Worm (Caenorhabditis elegans): ENCODE data around the gene plx-1.

Gene plx-1

ce11 chrIV:960177-960576, 856 bp downstream of the plx-1 start:
- TF ChIP-seq nhr-25 (tag; optimal IDR thresholded peaks at IDR 0.05) (no peak), hmg-11 (tag; optimal IDR thresholded peaks at IDR 0.05) (no peak), eor-1 (tag; optimal IDR thresholded peaks at IDR 0.05) (no peak), nhr-43 (tag; optimal IDR thresholded peaks at IDR 0.05; ENCODE audit: poor library complexity, severe bottlenecking) (no peak), tbx-2 (tag; optimal IDR thresholded peaks at IDR 0.05) (no peak), elt-1 (tag; optimal IDR thresholded peaks at IDR 0.05) (no peak), nhr-28 (tag; optimal IDR thresholded peaks at IDR 0.05) (no peak)

- TF ChIP-seq lin-39 (tag; optimal IDR thresholded peaks at IDR 0.05) (no peak), tbx-2 (tag; optimal IDR thresholded peaks at IDR 0.05) (no peak), ztf-11 (tag; optimal IDR thresholded peaks at IDR 0.05) (no peak), skn-1 (tag; optimal IDR thresholded peaks at IDR 0.05) (no peak), fkh-10 (GFP tag; optimal IDR thresholded peaks at IDR 0.05) (peak; percentile 14), nhr-23 (tag; optimal IDR thresholded peaks at IDR 0.05) (no peak)
These were observed 2.5 kb downstream of the plx-1 start for ce11 chrIV:961862-962261.

- TF ChIP-seq egl-27 (tag; optimal IDR thresholded peaks at IDR 0.05) = no peak
- TF ChIP-seq nhr-67 (tag; optimal IDR thresholded peaks at IDR 0.05) = no peak
- TF ChIP-seq ceh-16 (tag; optimal IDR thresholded peaks at IDR 0.05) = no peak
- TF ChIP-seq fkh-2 (tag; optimal IDR thresholded peaks at IDR 0.05) = no peak
- no peak for TF ChIP-seq lin-15B (tag; optimal IDR thresholded peaks at IDR 0.05)
- TF ChIP-seq unc-39 (tag; optimal IDR thresholded peaks at IDR 0.05) = no peak
- no peak for TF ChIP-seq nhr-23 (tag; optimal IDR thresholded peaks at IDR 0.05)
- no peak for TF ChIP-seq pha-4 (tag; optimal IDR thresholded peaks at IDR 0.05)
- TF ChIP-seq nhr-237 (tag; optimal IDR thresholded peaks at IDR 0.05) = no peak
- no peak for TF ChIP-seq lin-39 (tag; optimal IDR thresholded peaks at IDR 0.05)
- TF ChIP-seq tbx-2 (tag; optimal IDR thresholded peaks at IDR 0.05) = no peak
- TF ChIP-seq nhr-77 (tag; optimal IDR thresholded peaks at IDR 0.05) = no peak
- no peak for TF ChIP-seq nhr-12 (tag; optimal IDR thresholded peaks at IDR 0.05)
- no peak for TF ChIP-seq ceh-82 (tag; optimal IDR thresholded peaks at IDR 0.05)
- no peak for TF ChIP-seq egl-5 (tag; optimal IDR thresholded peaks at IDR 0.05)
- no peak for TF ChIP-seq daf-12 (tag; optimal IDR thresholded peaks at IDR 0.05)
- no peak for TF ChIP-seq mdl-1 (tag; optimal IDR thresholded peaks at IDR 0.05)
- TF ChIP-seq nhr-25 (tag; optimal IDR thresholded peaks at IDR 0.05) = no peak
- no peak for TF ChIP-seq nhr-43 (tag; optimal IDR thresholded peaks at IDR 0.05; ENCODE audit: poor library complexity, severe bottlenecking)
These were observed 11.8 kb downstream of the plx-1 start for ce11 chrIV:971122-971521.

- TF ChIP-seq fos-1 (tag; optimal IDR thresholded peaks at IDR 0.05) (no peak), nhr-67 (tag; optimal IDR thresholded peaks at IDR 0.05) (no peak)
These were observed 13.1 kb downstream of the plx-1 start for ce11 chrIV:972401-972800.

ce11 chrIV:972811-973428, 13.6 kb downstream of the plx-1 start:
- no peak for TF ChIP-seq nhr-237 (tag; optimal IDR thresholded peaks at IDR 0.05)
- TF ChIP-seq ztf-11 (tag; optimal IDR thresholded peaks at IDR 0.05) = no peak
- no peak for TF ChIP-seq zag-1 (tag; optimal IDR thresholded peaks at IDR 0.05)
- no peak for TF ChIP-seq jun-1 (tag; optimal IDR thresholded peaks at IDR 0.05)
- TF ChIP-seq mdl-1 (tag; optimal IDR thresholded peaks at IDR 0.05) = no peak
- TF ChIP-seq eor-1 (tag; optimal IDR thresholded peaks at IDR 0.05) = no peak
- peak; percentile 87 for TF ChIP-seq ceh-28 (tag; optimal IDR thresholded peaks at IDR 0.05)
- TF ChIP-seq egl-5 (tag; optimal IDR thresholded peaks at IDR 0.05) = no peak

ce11 chrIV:976372-976771, 17.1 kb downstream of the plx-1 start:
- TF ChIP-seq fkh-2 (tag; optimal IDR thresholded peaks at IDR 0.05) = no peak
- no peak for TF ChIP-seq egl-5 (tag; optimal IDR thresholded peaks at IDR 0.05)
- TF ChIP-seq pha-4 (tag; optimal IDR thresholded peaks at IDR 0.05) = no peak
- TF ChIP-seq nfya-1 (tag; optimal IDR thresholded peaks at IDR 0.05; ENCODE audit: insufficient read depth) = no peak
- TF ChIP-seq nhr-76 (tag; optimal IDR thresholded peaks at IDR 0.05) = no peak
- TF ChIP-seq elt-2 (tag; optimal IDR thresholded peaks at IDR 0.05) = peak; percentile 55

Measured in whole organism, L3 larva.